Fruit fly (Drosophila melanogaster): ENCODE results near the gene IP3K2.

Gene IP3K2

dm6 chrX:13373239-13374153 is 70.1 kb downstream of the IP3K2 start (continued):
- TF ChIP-seq Poxn (GFP tag; IDR thresholded peaks at IDR 0.05), result no peak
- TF ChIP-seq grn (GFP tag; optimal IDR thresholded peaks at IDR 0.05), result peak; percentile 74
- peak; percentile 57 for TF ChIP-seq CG4404 (GFP tag; IDR thresholded peaks at IDR 0.05)
- TF ChIP-seq D (optimal IDR thresholded peaks at IDR 0.05), result no peak
- peak; percentile 83 for TF ChIP-seq D (GFP tag; optimal IDR thresholded peaks at IDR 0.05)
- TF ChIP-seq CG4730 (GFP tag; IDR thresholded peaks at IDR 0.05), result peak; percentile 72
- peak; percentile 74 for TF ChIP-seq bcd (GFP tag; optimal IDR thresholded peaks at IDR 0.05)
- TF ChIP-seq Neu2 (GFP tag; optimal IDR thresholded peaks at IDR 0.05; ENCODE audit: borderline replicate concordance), result no peak
- TF ChIP-seq nom (GFP tag; optimal IDR thresholded peaks at IDR 0.05), result peak; percentile 68
- TF ChIP-seq CG3281 (GFP tag; optimal IDR thresholded peaks at IDR 0.05), result peak; percentile 82
- peak; percentile 85 for TF ChIP-seq phol (tag; optimal IDR thresholded peaks at IDR 0.05)
- peak; percentile 81 for TF ChIP-seq CG34422 (GFP tag; IDR thresholded peaks at IDR 0.05)
- TF ChIP-seq da (GFP tag; optimal IDR thresholded peaks at IDR 0.05), result no peak
- peak; percentile 71 for TF ChIP-seq CG43689 (GFP tag; IDR thresholded peaks at IDR 0.05)
- peak; percentile 80 for TF ChIP-seq Hr3 (GFP tag; optimal IDR thresholded peaks at IDR 0.05)
- TF ChIP-seq Taf1 (GFP tag; IDR thresholded peaks at IDR 0.05), result peak; percentile 70
- TF ChIP-seq CG8388 (GFP tag; optimal IDR thresholded peaks at IDR 0.05), result peak; percentile 88
- TF ChIP-seq cato (GFP tag; optimal IDR thresholded peaks at IDR 0.05; ENCODE audit: borderline replicate concordance), result peak; percentile 58
- TF ChIP-seq CG1024 (GFP tag; IDR thresholded peaks at IDR 0.05), result peak; percentile 61; the same call in 1 of the 2 replicates
- TF ChIP-seq Ravus (GFP tag; IDR thresholded peaks at IDR 0.05), result peak; percentile 37
- no peak for TF ChIP-seq Tbp (GFP tag; optimal IDR thresholded peaks at IDR 0.05)
- TF ChIP-seq CG14014 (GFP tag; IDR thresholded peaks at IDR 0.05), result peak; percentile 66; the same call in 1 of the 2 replicates
- TF ChIP-seq CG8944 (GFP tag; optimal IDR thresholded peaks at IDR 0.05), result peak; percentile 9
- TF ChIP-seq Stat92E (GFP tag; optimal IDR thresholded peaks at IDR 0.05), result peak in 1 of 3 experiments; percentile 33
- no peak for TF ChIP-seq CG1832 (GFP tag; optimal IDR thresholded peaks at IDR 0.05)
- peak; percentile 81 for TF ChIP-seq tgo (GFP tag; IDR thresholded peaks at IDR 0.05)
- TF ChIP-seq vnd (GFP tag; IDR thresholded peaks at IDR 0.05; ENCODE audit: partially characterized antibody), result no peak
- peak; percentile 68 for TF ChIP-seq wor (GFP tag; IDR thresholded peaks at IDR 0.05)
- TF ChIP-seq CG4707 (GFP tag; optimal IDR thresholded peaks at IDR 0.05), result peak; percentile 6
- peak; percentile 13 for TF ChIP-seq CG10565 (GFP tag; optimal IDR thresholded peaks at IDR 0.05)
- TF ChIP-seq Ptx1 (GFP tag; IDR thresholded peaks at IDR 0.05), result peak; percentile 86
- TF ChIP-seq Dip2 (GFP tag; IDR thresholded peaks at IDR 0.05), result no peak
- no peak for TF ChIP-seq en (GFP tag; optimal IDR thresholded peaks at IDR 0.05)
- peak; percentile 71 for TF ChIP-seq CG15696 (tag; optimal IDR thresholded peaks at IDR 0.05)
- TF ChIP-seq sens (GFP tag), result peak; percentile 91
- peak; percentile 89 for TF ChIP-seq CG13424 (tag; optimal IDR thresholded peaks at IDR 0.05)
- TF ChIP-seq CG10654 (GFP tag; optimal IDR thresholded peaks at IDR 0.05), result peak; percentile 80
- no peak for TF ChIP-seq Side (GFP tag; optimal IDR thresholded peaks at IDR 0.05)
- TF ChIP-seq bsh (GFP tag; optimal IDR thresholded peaks at IDR 0.05), result peak; percentile 68 to 90
- TF ChIP-seq CG16813 (GFP tag; IDR thresholded peaks at IDR 0.05; ENCODE audit: partially characterized antibody), result no peak
- peak; percentile 72 for TF ChIP-seq CG9215 (GFP tag; IDR thresholded peaks at IDR 0.05)
- TF ChIP-seq CG13287 (GFP tag; IDR thresholded peaks at IDR 0.05; ENCODE audit: partially characterized antibody), result no peak
- peak; percentile 89 for TF ChIP-seq CG17359 (tag; optimal IDR thresholded peaks at IDR 0.05)
- peak; percentile 80 for TF ChIP-seq D19A (tag; optimal IDR thresholded peaks at IDR 0.05)
- peak; percentile 80 for TF ChIP-seq CG2678 (tag; optimal IDR thresholded peaks at IDR 0.05)
- no peak for TF ChIP-seq Doc2 (GFP tag; IDR thresholded peaks at IDR 0.05)
- peak; percentile 93 for TF ChIP-seq dmrt11E (tag; optimal IDR thresholded peaks at IDR 0.05)
- peak; percentile 60 for TF ChIP-seq slou (GFP tag; optimal IDR thresholded peaks at IDR 0.05)
- no peak for TF ChIP-seq p53 (GFP tag; optimal IDR thresholded peaks at IDR 0.05)

Measured in whole organism, embryonic.